Fruit fly (Drosophila melanogaster) whole organism, embryonic: Measurements from ENCODE around the gene CG31122.

Experiments
- CG10267 ChIP-seq: fragments of 200-800 bp; sonication (Bioruptor generic); optimal IDR thresholded peaks from 2 replicates; lab custom pipeline; 2018; ENCODE audit warnings: missing biosample characterization, mild to moderate bottlenecking, missing genetic modification characterization, moderate library complexity
- CG10462 ChIP-seq: fragments of 200-800 bp; sonication (Bioruptor generic); optimal IDR thresholded peaks from 2 replicates; lab custom pipeline; 2016; ENCODE audit warnings: missing biosample characterization, missing genetic modification characterization
- CG11085 ChIP-seq: fragments of 200-800 bp; sonication (Bioruptor generic); IDR thresholded peaks from 2 replicates; pipeline ENCODE4 v1.3.6; 2022; ENCODE audit warnings: missing biosample characterization, missing genetic modification characterization
- CG11398 ChIP-seq: fragments of 200-800 bp; sonication (Bioruptor generic); optimal IDR thresholded peaks from 2 replicates; lab custom pipeline; 2016; ENCODE audit warnings: missing biosample characterization, missing genetic modification characterization
- CG11456 ChIP-seq: fragments of 200-800 bp; sonication (Bioruptor generic); IDR thresholded peaks from 3 replicates; pipeline ENCODE4 v1.3.6; 2022; ENCODE audit warnings: missing biosample characterization, missing genetic modification characterization
- CG1233 ChIP-seq: fragments of 200-800 bp; sonication (Bioruptor generic); optimal IDR thresholded peaks from 4 replicates; lab custom pipeline; 2018; ENCODE audit warnings: missing biosample characterization, mild to moderate bottlenecking, missing genetic modification characterization
- CG12744 ChIP-seq: fragments of 200-800 bp; sonication (Bioruptor generic); optimal IDR thresholded peaks from 2 replicates; lab custom pipeline; 2016; ENCODE audit warnings: missing biosample characterization, missing genetic modification characterization
- CG12769 ChIP-seq: fragments of 200-800 bp; sonication (Bioruptor generic); optimal IDR thresholded peaks from 2 replicates; lab custom pipeline; 2019; ENCODE audit warnings: missing biosample characterization, mild to moderate bottlenecking, missing genetic modification characterization, moderate library complexity
- CG13775 ChIP-seq: fragments of 200-800 bp; sonication (Bioruptor generic); optimal IDR thresholded peaks from 3 replicates; lab custom pipeline; 2017; ENCODE audit warnings: missing biosample characterization, mild to moderate bottlenecking, missing genetic modification characterization
- CG14050 ChIP-seq: fragments of 200-800 bp; sonication (Bioruptor generic); IDR thresholded peaks from 3 replicates; pipeline ENCODE4 v1.3.6; 2022; ENCODE audit warnings: missing biosample characterization, missing genetic modification characterization
- CG14710 ChIP-seq: fragments of 200-800 bp; sonication (Bioruptor generic); optimal IDR thresholded peaks from 3 replicates; lab custom pipeline; 2019; ENCODE audit warnings: missing biosample characterization, mild to moderate bottlenecking, missing genetic modification characterization, moderate library complexity
- CG15514 ChIP-seq: fragments of 200-800 bp; sonication (Bioruptor generic); optimal IDR thresholded peaks from 3 replicates; lab custom pipeline; 2017; ENCODE audit warnings: missing biosample characterization, missing genetic modification characterization, mild to moderate bottlenecking, moderate library complexity, missing genetic modification reagents
- CG18262 ChIP-seq: fragments of 200-800 bp; optimal IDR thresholded peaks from 3 replicates; lab custom pipeline; 2019; ENCODE audit warnings: missing biosample characterization, mild to moderate bottlenecking, missing genetic modification characterization, moderate library complexity
- CG18476 ChIP-seq: fragments of 200-800 bp; sonication (Bioruptor generic); optimal IDR thresholded peaks from 2 replicates; lab custom pipeline; 2016; ENCODE audit warnings: missing biosample characterization, mild to moderate bottlenecking, missing genetic modification characterization
- CG2116 ChIP-seq: fragments of 200-800 bp; sonication (Bioruptor generic); optimal IDR thresholded peaks from 3 replicates; lab custom pipeline; 2018; ENCODE audit warnings: missing biosample characterization, mild to moderate bottlenecking, missing genetic modification characterization
- CG2875 ChIP-seq: fragments of 200-800 bp; sonication (Bioruptor generic); optimal IDR thresholded peaks from 2 replicates; lab custom pipeline; 2017; ENCODE audit warnings: missing biosample characterization, mild to moderate bottlenecking, missing genetic modification characterization, missing genetic modification reagents
- CG3995 ChIP-seq: fragments of 200-800 bp; sonication (Bioruptor generic); optimal IDR thresholded peaks from 3 replicates; lab custom pipeline; 2016; ENCODE audit warnings: missing biosample characterization, missing genetic modification characterization
- CG5180 ChIP-seq: fragments of 200-800 bp; sonication (Bioruptor generic); optimal IDR thresholded peaks from 3 replicates; lab custom pipeline; 2017; ENCODE audit warnings: missing biosample characterization, missing genetic modification characterization, mild to moderate bottlenecking, moderate library complexity, missing genetic modification reagents
- CG5245 ChIP-seq: fragments of 200-800 bp; sonication (Bioruptor generic); optimal IDR thresholded peaks from 3 replicates; lab custom pipeline; 2016; ENCODE audit warnings: missing biosample characterization, missing genetic modification characterization
- CG6854 ChIP-seq: fragments of 200-800 bp; sonication (Bioruptor generic); optimal IDR thresholded peaks from 3 replicates; lab custom pipeline; 2017; ENCODE audit warnings: missing biosample characterization, mild to moderate bottlenecking, missing genetic modification characterization
- CG7556 ChIP-seq: fragments of 200-800 bp; sonication (Bioruptor generic); optimal IDR thresholded peaks from 2 replicates; lab custom pipeline; 2017; ENCODE audit warnings: missing biosample characterization, mild to moderate bottlenecking, missing genetic modification characterization
- CG9437 ChIP-seq: fragments of 200-800 bp; sonication (Bioruptor generic); optimal IDR thresholded peaks from 2 replicates; lab custom pipeline; 2018; ENCODE audit warnings: missing biosample characterization, mild to moderate bottlenecking, missing genetic modification characterization
- Dfd ChIP-seq, 2 experiments: fragments of >200 bp; optimal IDR thresholded peaks; 2 replicates each; lab custom pipeline; 2017; ENCODE audit warnings: missing biosample characterization in 2 of 2, missing genetic modification characterization in 2 of 2
- Doc3 ChIP-seq: fragments of 200-800 bp; sonication (Bioruptor generic); IDR thresholded peaks from 3 replicates; pipeline ENCODE4 v1.3.6; 2022; ENCODE audit warnings: missing biosample characterization, missing genetic modification characterization; ENCODE audit not compliant: partially characterized antibody
- Fer2 ChIP-seq: fragments of 200-800 bp; sonication (Bioruptor generic); optimal IDR thresholded peaks from 2 replicates; lab custom pipeline; 2018; ENCODE audit warnings: missing biosample characterization, mild to moderate bottlenecking, missing genetic modification characterization, moderate library complexity
- NfI ChIP-seq: fragments of 200-800 bp; sonication (Bioruptor generic); optimal IDR thresholded peaks from 3 replicates; lab custom pipeline; 2018; ENCODE audit warnings: missing biosample characterization, mild to moderate bottlenecking, missing genetic modification characterization, moderate library complexity
- Scr ChIP-seq: fragments of 200-800 bp; sonication (Bioruptor generic); IDR thresholded peaks from 2 replicates; pipeline ENCODE4 v1.3.6; 2022; ENCODE audit warnings: missing biosample characterization, missing genetic modification characterization; ENCODE audit not compliant: partially characterized antibody
- Side ChIP-seq: fragments of 200-800 bp; sonication (Bioruptor generic); optimal IDR thresholded peaks from 2 replicates; lab custom pipeline; 2016; ENCODE audit warnings: missing biosample characterization, missing genetic modification characterization
- bbx ChIP-seq: fragments of 200-800 bp; sonication (Bioruptor generic); IDR thresholded peaks from 2 replicates; pipeline ENCODE4 v1.3.6; 2022; ENCODE audit warnings: missing biosample characterization, missing genetic modification characterization; ENCODE audit not compliant: partially characterized antibody
- br ChIP-seq: fragments of >200 bp; optimal IDR thresholded peaks from 2 replicates; lab custom pipeline; 2017
- ci ChIP-seq: fragments of 200-800 bp; sonication (Bioruptor generic); IDR thresholded peaks from 3 replicates; pipeline ENCODE4 v1.3.6; 2022; ENCODE audit warnings: missing biosample characterization, missing genetic modification characterization
- fu2 ChIP-seq: fragments of 200-800 bp; sonication (Bioruptor generic); optimal IDR thresholded peaks from 2 replicates; lab custom pipeline; 2016; ENCODE audit warnings: missing biosample characterization, missing genetic modification characterization
- gt ChIP-seq: fragments of 200-800 bp; sonication (Bioruptor generic); IDR thresholded peaks from 2 replicates; pipeline ENCODE4 v1.3.6; 2022; ENCODE audit warnings: missing biosample characterization, missing genetic modification characterization
- ham ChIP-seq: fragments of 200-800 bp; sonication (Bioruptor generic); IDR thresholded peaks from 2 replicates; pipeline ENCODE4 v1.3.6; 2022; ENCODE audit warnings: missing biosample characterization, missing genetic modification characterization
- hb ChIP-seq: fragments of 200-800 bp; sonication (Bioruptor generic); IDR thresholded peaks from 3 replicates; pipeline ENCODE4 v1.3.6; 2022; ENCODE audit warnings: missing biosample characterization, missing genetic modification characterization; ENCODE audit not compliant: partially characterized antibody
- hbn ChIP-seq: fragments of 200-800 bp; sonication (Bioruptor generic); IDR thresholded peaks from 2 replicates; pipeline ENCODE4 v1.3.6; 2022; ENCODE audit warnings: missing biosample characterization, missing genetic modification characterization; ENCODE audit not compliant: partially characterized antibody
- nmo ChIP-seq: fragments of 200-800 bp; sonication (Bioruptor generic); optimal IDR thresholded peaks from 2 replicates; lab custom pipeline; 2018; ENCODE audit warnings: missing biosample characterization, mild to moderate bottlenecking, missing genetic modification characterization, moderate library complexity
- otp ChIP-seq: fragments of 200-800 bp; sonication (Bioruptor generic); IDR thresholded peaks from 3 replicates; pipeline ENCODE4, ENCODE4 v1.3.6; 2022; ENCODE audit warnings: missing biosample characterization, missing genetic modification characterization
- pan ChIP-seq, 4 experiments: fragments of >200 bp in 3 of 4; fragments of 200-800 bp in 1 of 4; sonication (Bioruptor generic) in 1 of 4; optimal IDR thresholded peaks in 3 of 4; IDR thresholded peaks in 1 of 4; 2 replicates each; pipeline versions ENCODE4 v1.3.6 to Lab custom; 2017 to 2022; ENCODE audit warnings: missing biosample characterization in 2 of 4, missing genetic modification characterization in 2 of 4, mixed read lengths in 1 of 4
- pita ChIP-seq: fragments of 200-800 bp; sonication (Bioruptor generic); optimal IDR thresholded peaks from 2 replicates; lab custom pipeline; 2017; ENCODE audit warnings: missing biosample characterization, mild to moderate bottlenecking, missing genetic modification characterization
- sc ChIP-seq, 3 experiments: fragments of >200 bp in 2 of 3; fragments of 200-800 bp in 1 of 3; sonication (Bioruptor generic) in 1 of 3; optimal IDR thresholded peaks; 2 replicates in 2 of 3; 3 replicates in 1 of 3; lab custom pipeline; 2017; ENCODE audit warnings: mild to moderate bottlenecking in 1 of 3, missing biosample characterization in 1 of 3, missing genetic modification characterization in 1 of 3, missing genetic modification reagents in 1 of 3
- sim ChIP-seq: fragments of 200-800 bp; sonication (Bioruptor generic); IDR thresholded peaks from 2 replicates; pipeline ENCODE4 v1.3.6; 2022; ENCODE audit warnings: missing biosample characterization, missing genetic modification characterization
- sug ChIP-seq: fragments of 200-800 bp; optimal IDR thresholded peaks from 2 replicates; lab custom pipeline; 2019; ENCODE audit warnings: missing biosample characterization, mild to moderate bottlenecking, missing genetic modification characterization, moderate library complexity
- trh ChIP-seq: fragments of 200-800 bp; sonication (Bioruptor generic); optimal IDR thresholded peaks from 2 replicates; lab custom pipeline; 2016; ENCODE audit warnings: missing biosample characterization, missing genetic modification characterization
- tx ChIP-seq: fragments of 200-800 bp; sonication (Bioruptor generic); optimal IDR thresholded peaks from 2 replicates; lab custom pipeline; 2016; ENCODE audit warnings: missing biosample characterization, missing genetic modification characterization
- unc-4 ChIP-seq: fragments of 200-800 bp; sonication (Bioruptor generic); IDR thresholded peaks from 2 replicates; pipeline ENCODE4 v1.3.6; 2022; ENCODE audit warnings: missing biosample characterization, missing genetic modification characterization; ENCODE audit not compliant: partially characterized antibody
- wdn ChIP-seq: fragments of 200-800 bp; sonication (Bioruptor generic); IDR thresholded peaks from 2 replicates; pipeline ENCODE4 v1.3.6; 2022; ENCODE audit warnings: missing biosample characterization, missing genetic modification characterization
- zf30C ChIP-seq: fragments of 200-800 bp; sonication (Bioruptor generic); optimal IDR thresholded peaks from 3 replicates; lab custom pipeline; 2018; ENCODE audit warnings: missing biosample characterization, mild to moderate bottlenecking, missing genetic modification characterization

Gene CG31122

dm6 chr3R:18436550-18437362, 24.1 kb upstream of the CG31122 start (continued):
- no peak for TF ChIP-seq CG10462 (GFP tag; lab: Kevin White, UChicago)
- peak; percentile 73 for TF ChIP-seq CG14050 (GFP tag; lab: Robert Waterston, UW)
- peak; percentile 35 for TF ChIP-seq CG13775 (GFP tag; lab: Kevin White, UChicago)
- TF ChIP-seq sc (optimal IDR thresholded peaks at IDR 0.05; lab: Kevin White, UChicago): no peak
- peak; percentile 36 for TF ChIP-seq sc (GFP tag; optimal IDR thresholded peaks at IDR 0.05; lab: Kevin White, UChicago)
- TF ChIP-seq CG1233 (GFP tag; lab: Kevin White, UChicago): peak; percentile 57
- TF ChIP-seq CG5245: peak; percentile 46
- no peak for TF ChIP-seq CG18262 (tag; lab: Kevin White, UChicago)
- TF ChIP-seq CG15514 (GFP tag; lab: Kevin White, UChicago): peak; percentile 57
- TF ChIP-seq Doc3: no peak
- no peak; the same call in 1 of the 3 replicates for TF ChIP-seq ci (GFP tag; lab: Robert Waterston, UW)
- TF ChIP-seq sug (tag; lab: Kevin White, UChicago): peak; percentile 96
- no peak for TF ChIP-seq pan (optimal IDR thresholded peaks at IDR 0.05; lab: Kevin White, UChicago)
- TF ChIP-seq pan (GFP tag; optimal IDR thresholded peaks at IDR 0.05 in 1 of 2, IDR thresholded peaks at IDR 0.05 in 1 of 2): peak in 1 of 2 experiments; percentile 58
- TF ChIP-seq ham (GFP tag; lab: Robert Waterston, UW): no peak
- no peak for TF ChIP-seq hb
- peak; percentile 38 for TF ChIP-seq CG10267
- TF ChIP-seq CG14710: no peak
- TF ChIP-seq unc-4: no peak
- no peak for TF ChIP-seq br (lab: Kevin White, UChicago)
- TF ChIP-seq Dfd (GFP tag; optimal IDR thresholded peaks at IDR 0.05; lab: Kevin White, UChicago): no peak
- no peak for TF ChIP-seq CG11398 (GFP tag; lab: Kevin White, UChicago)
- no peak for TF ChIP-seq hbn
- no peak for TF ChIP-seq trh (GFP tag; lab: Kevin White, UChicago)
- 0 out of 3 replicates have a peak, but pooled peaks have one; percentile 15 for TF ChIP-seq otp (GFP tag; lab: Robert Waterston, UW)
- no peak for TF ChIP-seq pita
- no peak for TF ChIP-seq CG12744 (GFP tag; lab: Kevin White, UChicago)
- no peak for TF ChIP-seq CG11456 (GFP tag; lab: Robert Waterston, UW)
- no peak for TF ChIP-seq sim
- TF ChIP-seq CG7556 (GFP tag; lab: Kevin White, UChicago): peak; percentile 73
- no peak for TF ChIP-seq bbx (GFP tag; lab: Robert Waterston, UW)
- no peak for TF ChIP-seq CG2875 (GFP tag; lab: Kevin White, UChicago)
- TF ChIP-seq CG3995 (GFP tag; lab: Kevin White, UChicago): peak; percentile 33
- TF ChIP-seq CG5180 (GFP tag; lab: Kevin White, UChicago): no peak
- TF ChIP-seq tx (GFP tag; lab: Kevin White, UChicago): peak; percentile 60
- no peak for TF ChIP-seq CG2116 (GFP tag; lab: Kevin White, UChicago)
- TF ChIP-seq CG9437: peak; percentile 26
- peak; percentile 63 for TF ChIP-seq nmo
- TF ChIP-seq Fer2 (tag; lab: Kevin White, UChicago): peak; percentile 12
- no peak for TF ChIP-seq wdn
- peak; percentile 62 for TF ChIP-seq CG12769 (tag; lab: Kevin White, UChicago)
- TF ChIP-seq gt (GFP tag; lab: Robert Waterston, UW): no peak
- TF ChIP-seq CG6854 (GFP tag; lab: Kevin White, UChicago): no peak
- TF ChIP-seq zf30C (GFP tag; lab: Kevin White, UChicago): no peak
- peak; percentile 53 for TF ChIP-seq Side
- TF ChIP-seq NfI: peak; percentile 57
- no peak for TF ChIP-seq CG11085 (GFP tag; lab: Robert Waterston, UW)
- TF ChIP-seq Scr (GFP tag; lab: Robert Waterston, UW): no peak
- TF ChIP-seq fu2 (GFP tag; lab: Kevin White, UChicago): peak; percentile 42
- TF ChIP-seq CG18476 (GFP tag; lab: Kevin White, UChicago): peak; percentile 71
